Worm (Caenorhabditis elegans) whole organism, young adult: Measurements from ENCODE around the gene vhp-1.

ENCODE experiments used
- B0019.2 ChIP-seq: fragments of 200-800 bp; sonication (Bioruptor generic); conservative IDR thresholded peaks from 2 replicates; pipeline ENCODE4 v1.3.6; 2022; ENCODE audit warnings: missing genetic modification reagents, missing genetic modification characterization, missing compliant biosample characterization
- B0035.1 ChIP-seq: sonication (generic microtip); optimal IDR thresholded peaks from 2 replicates; lab custom pipeline; 2016; ENCODE audit warnings: missing genetic modification characterization, mild to moderate bottlenecking, missing compliant biosample characterization, missing genotype, missing genetic modification reagents
- C06A6.2 ChIP-seq: fragments of 200-800 bp; sonication (Bioruptor generic); conservative IDR thresholded peaks from 2 replicates; pipeline ENCODE4 v1.3.6; 2022; ENCODE audit warnings: missing genetic modification characterization, missing compliant biosample characterization
- C17E4.6 ChIP-seq: fragments of 200-800 bp; sonication (Bioruptor generic); IDR thresholded peaks from 2 replicates; pipeline ENCODE4 v1.3.6; 2022; ENCODE audit warnings: missing genetic modification reagents, missing genetic modification characterization, missing compliant biosample characterization
- F10E7.11 ChIP-seq: sonication (generic microtip); optimal IDR thresholded peaks from 2 replicates; lab custom pipeline; 2017; ENCODE audit warnings: mild to moderate bottlenecking, missing genetic modification characterization, moderate library complexity, missing compliant biosample characterization
- F23B12.7 ChIP-seq: sonication (generic microtip); optimal IDR thresholded peaks from 2 replicates; lab custom pipeline; 2017; ENCODE audit warnings: missing genetic modification characterization, mild to moderate bottlenecking, missing compliant biosample characterization, antibody characterized with exemption, moderate library complexity; ENCODE audit not compliant: insufficient read depth
- F33H1.4 ChIP-seq: fragments of 200-800 bp; sonication (Bioruptor generic); IDR thresholded peaks from 2 replicates; pipeline ENCODE4 v1.3.6; 2022; ENCODE audit warnings: missing genetic modification reagents, missing genetic modification characterization, missing compliant biosample characterization
- F55B11.4 ChIP-seq: sonication (generic microtip); optimal IDR thresholded peaks from 2 replicates; lab custom pipeline; 2016; ENCODE audit warnings: missing compliant biosample characterization, missing genetic modification characterization, borderline replicate concordance; ENCODE audit not compliant: insufficient read depth
- F57C9.4 ChIP-seq: sonication (generic microtip); optimal IDR thresholded peaks from 2 replicates; lab custom pipeline; 2017; ENCODE audit warnings: mild to moderate bottlenecking, missing genetic modification characterization, missing compliant biosample characterization
- Y53G8AR.9 ChIP-seq: fragments of 200-800 bp; sonication (Bioruptor generic); conservative IDR thresholded peaks from 2 replicates; pipeline ENCODE4 v1.3.6; 2022; ENCODE audit warnings: missing genetic modification reagents, missing genetic modification characterization, missing compliant biosample characterization
- athp-1 ChIP-seq: sonication (generic microtip); optimal IDR thresholded peaks from 2 replicates; lab custom pipeline; 2017; ENCODE audit warnings: mild to moderate bottlenecking, missing genetic modification characterization, missing compliant biosample characterization
- attf-3 ChIP-seq: fragments of 200-800 bp; sonication (Bioruptor generic); conservative IDR thresholded peaks from 2 replicates; pipeline ENCODE4 v1.3.6; 2022; ENCODE audit warnings: missing genetic modification reagents, missing genetic modification characterization, missing compliant biosample characterization
- attf-5 ChIP-seq: fragments of 200-800 bp; sonication (Bioruptor generic); optimal IDR thresholded peaks from 2 replicates; lab custom pipeline; 2018; ENCODE audit warnings: mild to moderate bottlenecking, missing genetic modification characterization, missing compliant biosample characterization
- ceh-100 ChIP-seq: fragments of 200-800 bp; sonication (Bioruptor generic); IDR thresholded peaks from 2 replicates; pipeline ENCODE4 v1.3.6; 2022; ENCODE audit warnings: missing genetic modification reagents, missing genetic modification characterization, missing compliant biosample characterization
- ceh-40 ChIP-seq: fragments of 200-800 bp; sonication (Bioruptor generic); IDR thresholded peaks from 2 replicates; pipeline ENCODE4 v1.3.6; 2022; ENCODE audit warnings: missing genetic modification characterization, missing compliant biosample characterization
- ceh-91 ChIP-seq: fragments of 200-800 bp; sonication (Bioruptor generic); IDR thresholded peaks from 2 replicates; pipeline ENCODE4 v1.3.6; 2022; ENCODE audit warnings: missing genetic modification reagents, missing genetic modification characterization, missing compliant biosample characterization
- chd-7 ChIP-seq: sonication (generic microtip); optimal IDR thresholded peaks from 2 replicates; lab custom pipeline; 2016; ENCODE audit warnings: mild to moderate bottlenecking, missing genetic modification characterization, moderate library complexity, missing compliant biosample characterization
- die-1 ChIP-seq: sonication (generic microtip); optimal IDR thresholded peaks from 2 replicates; lab custom pipeline; 2016; ENCODE audit warnings: missing genotype, mild to moderate bottlenecking, missing genetic modification characterization, missing compliant biosample characterization
- egl-18 ChIP-seq: fragments of 200-800 bp; sonication (Bioruptor generic); IDR thresholded peaks from 2 replicates; pipeline ENCODE4 v1.3.6; 2022; ENCODE audit warnings: missing genetic modification reagents, missing genetic modification characterization, missing compliant biosample characterization
- egrh-3 ChIP-seq: fragments of 200-800 bp; sonication (Bioruptor generic); IDR thresholded peaks from 2 replicates; pipeline ENCODE4 v1.3.6; 2022; ENCODE audit warnings: missing genetic modification reagents, missing genetic modification characterization, missing compliant biosample characterization
- ets-4 ChIP-seq: fragments of 200-800 bp; sonication (Bioruptor generic); optimal IDR thresholded peaks from 2 replicates; lab custom pipeline; 2018; ENCODE audit warnings: mild to moderate bottlenecking, missing genetic modification characterization, missing compliant biosample characterization
- him-1 ChIP-seq: sonication (generic microtip); optimal IDR thresholded peaks from 2 replicates; lab custom pipeline; 2016; ENCODE audit warnings: missing genotype, missing genetic modification reagents, missing genetic modification characterization, missing compliant biosample characterization
- lin-26 ChIP-seq: fragments of 200-800 bp; sonication (Bioruptor generic); IDR thresholded peaks from 2 replicates; pipeline ENCODE4 v1.3.6; 2022; ENCODE audit warnings: missing genetic modification reagents, missing genetic modification characterization, missing compliant biosample characterization
- lin-40 ChIP-seq: sonication (generic microtip); optimal IDR thresholded peaks from 2 replicates; lab custom pipeline; 2016; ENCODE audit warnings: missing genetic modification characterization, mild to moderate bottlenecking, missing compliant biosample characterization, missing genotype, missing genetic modification reagents
- lsy-27 ChIP-seq: sonication (generic microtip); optimal IDR thresholded peaks from 2 replicates; lab custom pipeline; 2017; ENCODE audit warnings: missing genetic modification characterization, mild to moderate bottlenecking, missing compliant biosample characterization, antibody characterized with exemption, missing genotype, borderline replicate concordance; ENCODE audit not compliant: insufficient read depth
- madf-6 ChIP-seq: fragments of 200-800 bp; sonication (Bioruptor generic); IDR thresholded peaks from 2 replicates; pipeline ENCODE4 v1.3.6; 2022; ENCODE audit warnings: missing genetic modification reagents, missing genetic modification characterization, missing compliant biosample characterization
- madf-8 ChIP-seq: fragments of 200-800 bp; sonication (Bioruptor generic); conservative IDR thresholded peaks from 2 replicates; pipeline ENCODE4 v1.3.6; 2022; ENCODE audit warnings: missing genetic modification reagents, missing genetic modification characterization, missing compliant biosample characterization
- mel-28 ChIP-seq: sonication (generic microtip); optimal IDR thresholded peaks from 2 replicates; lab custom pipeline; 2016; ENCODE audit warnings: borderline replicate concordance, mild to moderate bottlenecking, missing genetic modification characterization, missing compliant biosample characterization
- mes-4 ChIP-seq: sonication (generic microtip); optimal IDR thresholded peaks from 2 replicates; lab custom pipeline; 2016; ENCODE audit warnings: missing genotype, missing genetic modification characterization, missing compliant biosample characterization
- pbrm-1 ChIP-seq: fragments of 200-800 bp; sonication (Bioruptor generic); IDR thresholded peaks from 2 replicates; pipeline ENCODE4 v1.3.6; 2022; ENCODE audit warnings: missing genetic modification reagents, missing genetic modification characterization, missing compliant biosample characterization
- rcor-1 ChIP-seq: fragments of 200-800 bp; sonication (Bioruptor generic); IDR thresholded peaks from 2 replicates; pipeline ENCODE4 v1.3.6; 2022; ENCODE audit warnings: missing genetic modification reagents, missing genetic modification characterization, missing compliant biosample characterization
- rpc-1 ChIP-seq, 2 experiments: fragments of 150-350 bp in 1 of 2; sonication (generic microtip) in 1 of 2; optimal IDR thresholded peaks; 2 replicates each; lab custom pipeline; 2014 to 2018; ENCODE audit warnings: missing biosample characterization in 1 of 2, missing genetic modification characterization in 1 of 2, missing genetic modification reagents in 1 of 2, missing genotype in 1 of 2
- snpc-1.1 ChIP-seq: sonication (generic microtip); optimal IDR thresholded peaks from 2 replicates; lab custom pipeline; 2017; ENCODE audit warnings: missing genetic modification characterization, mild to moderate bottlenecking, missing compliant biosample characterization, antibody characterized with exemption, moderate library complexity, missing genotype, missing genetic modification reagents; ENCODE audit not compliant: insufficient read depth
- snpc-3.4 ChIP-seq: sonication (generic microtip); optimal IDR thresholded peaks from 2 replicates; lab custom pipeline; 2017; ENCODE audit warnings: missing genetic modification characterization, mild to moderate bottlenecking, missing compliant biosample characterization, antibody characterized with exemption, moderate library complexity, missing genotype, missing genetic modification reagents
- sptf-2 ChIP-seq: fragments of 200-800 bp; sonication (Bioruptor generic); optimal IDR thresholded peaks from 2 replicates; lab custom pipeline; 2018; ENCODE audit warnings: mild to moderate bottlenecking, missing genetic modification characterization, missing compliant biosample characterization
- tlf-1 ChIP-seq: fragments of 200-800 bp; sonication (Bioruptor generic); optimal IDR thresholded peaks from 2 replicates; lab custom pipeline; 2018; ENCODE audit warnings: mild to moderate bottlenecking, missing genetic modification characterization, missing compliant biosample characterization
- unc-130 ChIP-seq: sonication (generic microtip); optimal IDR thresholded peaks from 2 replicates; lab custom pipeline; 2016; ENCODE audit warnings: missing genetic modification reagents, missing genetic modification characterization, missing compliant biosample characterization
- ztf-25 ChIP-seq: fragments of 200-800 bp; sonication (Bioruptor generic); IDR thresholded peaks from 2 replicates; pipeline ENCODE4 v1.3.6; 2022; ENCODE audit warnings: missing genetic modification reagents, missing genetic modification characterization, missing compliant biosample characterization
- ztf-3 ChIP-seq: fragments of 200-800 bp; sonication (Bioruptor generic); optimal IDR thresholded peaks from 2 replicates; lab custom pipeline; 2018; ENCODE audit warnings: mild to moderate bottlenecking, missing genetic modification characterization, missing compliant biosample characterization

Gene vhp-1

DNA sequence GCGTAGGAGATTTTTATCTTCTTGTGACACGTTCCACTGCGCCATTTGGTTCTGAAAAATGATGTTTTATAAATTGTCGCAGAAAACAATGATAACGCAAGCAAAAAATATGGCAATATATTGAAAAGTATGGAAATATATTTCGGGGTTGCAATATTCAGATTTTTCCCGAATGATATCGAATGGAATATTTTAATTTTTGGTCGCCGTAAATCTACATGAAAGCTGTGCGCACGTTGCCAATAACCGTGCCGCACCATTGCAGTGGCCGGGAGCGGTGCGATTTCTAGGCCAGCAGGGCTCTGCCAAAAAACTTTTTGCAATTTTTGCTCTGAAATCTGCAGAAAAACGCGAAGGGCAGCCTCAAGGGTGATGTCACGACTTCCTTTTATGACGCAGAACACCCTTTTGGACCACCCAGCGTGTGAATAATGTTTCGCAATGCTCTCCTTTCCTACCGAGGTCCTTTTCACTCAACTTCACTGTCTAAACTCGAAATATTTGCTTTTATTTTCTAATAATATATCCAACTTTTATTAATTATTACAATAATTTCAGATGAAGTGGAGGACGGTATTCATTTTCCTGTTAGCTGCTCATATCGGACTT lies 35.2 kb downstream of the vhp-1 start, which contains the start of the genes F09E5.11 and bmy-1 (continued):
- TF ChIP-seq lsy-27 (tag; lab: Kevin White, UChicago) (no peak), lin-26 (GFP tag; lab: Robert Waterston, UW) (0 out of 2 replicates have a peak, but pooled peaks have one; percentile 34), ets-4 (peak; percentile 65), madf-8 (peak; percentile 60), chd-7 (tag; lab: Kevin White, UChicago) (peak; percentile 57), F57C9.4 (tag; lab: Kevin White, UChicago) (no peak), C17E4.6 (GFP tag; lab: Robert Waterston, UW) (0 out of 2 replicates have a peak, but pooled peaks have one; percentile 30), athp-1 (peak; percentile 73), ceh-40 (GFP tag; lab: Robert Waterston, UW) (0 out of 2 replicates have a peak, but pooled peaks have one; percentile 39), lin-40 (tag; lab: Kevin White, UChicago) (peak; percentile 65), F10E7.11 (no peak), snpc-3.4 (no peak), sptf-2 (peak; percentile 63), ztf-3 (GFP tag; lab: Kevin White, UChicago) (no peak), die-1 (peak; percentile 8), ztf-25 (peak; percentile 91), him-1 (tag; lab: Kevin White, UChicago) (no peak), ceh-91 (GFP tag; lab: Robert Waterston, UW) (peak; percentile 68), egl-18 (GFP tag; lab: Robert Waterston, UW) (no peak), F23B12.7 (peak; percentile 29), C06A6.2 (GFP tag; lab: Robert Waterston, UW) (peak; percentile 93), Y53G8AR.9 (0 out of 2 replicates have a peak, but pooled peaks have one; percentile 29), snpc-1.1 (peak; percentile 23), madf-6 (GFP tag; lab: Robert Waterston, UW) (peak; percentile 70), B0019.2 (GFP tag; lab: Robert Waterston, UW) (peak; percentile 77; the same call in 1 of the 2 replicates), tlf-1 (GFP tag; lab: Kevin White, UChicago) (peak; percentile 61), mel-28 (tag; lab: Kevin White, UChicago) (no peak), ceh-100 (GFP tag; lab: Robert Waterston, UW) (peak; percentile 80), mes-4 (tag; lab: Kevin White, UChicago) (no peak), attf-3 (GFP tag; lab: Robert Waterston, UW) (peak; percentile 50; the same call in 1 of the 2 replicates), B0035.1 (peak; percentile 9), F33H1.4 (peak; percentile 64), rpc-1 (optimal IDR thresholded peaks at IDR 0.05; lab: Kevin White, UChicago) (peak; percentile 28), rpc-1 (tag; optimal IDR thresholded peaks at IDR 0.05; lab: Kevin White, UChicago) (no peak), unc-130 (GFP tag; lab: Kevin White, UChicago) (peak; percentile 84), egrh-3 (GFP tag; lab: Robert Waterston, UW) (peak; percentile 72), pbrm-1 (GFP tag; lab: Robert Waterston, UW) (peak; percentile 84), rcor-1 (GFP tag; lab: Robert Waterston, UW) (peak; percentile 67; the same call in 1 of the 2 replicates), F55B11.4 (no peak), attf-5 (GFP tag; lab: Kevin White, UChicago) (peak; percentile 97)
